Fruit fly (Drosophila melanogaster): ENCODE results near the gene Eig71Ek.

DNA sequence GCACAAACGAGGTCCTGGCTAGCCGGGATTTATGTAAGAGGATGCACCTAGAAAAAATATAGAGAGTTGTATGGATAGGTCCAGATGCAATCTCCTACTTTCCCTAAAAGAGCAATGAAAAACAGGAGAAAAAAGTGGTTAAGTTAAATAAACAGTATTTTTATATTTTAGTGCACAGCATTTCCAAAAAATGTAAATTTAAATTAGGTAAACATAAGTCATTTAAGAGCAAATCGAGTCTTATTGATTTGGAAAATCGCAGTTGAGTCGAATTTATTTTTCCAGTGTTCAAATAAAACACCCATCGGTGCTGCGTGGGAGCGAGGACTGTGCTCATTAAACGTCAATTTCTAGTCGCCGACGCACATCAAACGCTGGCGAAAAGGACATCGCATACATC, 4.7 kb downstream of the Eig71Ek start:
- TF ChIP-seq CG32121 (GFP tag; IDR thresholded peaks at IDR 0.05) (no peak), CG8159 (tag; optimal IDR thresholded peaks at IDR 0.05) (no peak), CG4496 (GFP tag; IDR thresholded peaks at IDR 0.05) (no peak)

All from whole organism, pupa.